Fruit fly (Drosophila melanogaster) whole organism, embryonic: ENCODE data around the gene CG6753.

ENCODE experiments used
- Ada2b ChIP-seq: fragments of 200-800 bp; sonication (Bioruptor generic); IDR thresholded peaks from 2 replicates; pipeline ENCODE4 v1.3.6; 2022; ENCODE audit warnings: missing biosample characterization, missing genetic modification characterization
- CG10431 ChIP-seq: fragments of 200-800 bp; sonication (Bioruptor generic); optimal IDR thresholded peaks from 3 replicates; lab custom pipeline; 2018; ENCODE audit warnings: missing biosample characterization, mild to moderate bottlenecking, missing genetic modification characterization
- CG12155 ChIP-seq: fragments of 200-800 bp; sonication (Bioruptor generic); optimal IDR thresholded peaks from 3 replicates; lab custom pipeline; 2016; ENCODE audit warnings: missing biosample characterization, missing genetic modification characterization
- CG12391 ChIP-seq: fragments of 200-800 bp; sonication (Bioruptor generic); optimal IDR thresholded peaks from 3 replicates; lab custom pipeline; 2018; ENCODE audit warnings: missing biosample characterization, mild to moderate bottlenecking, missing genetic modification characterization, moderate library complexity
- CG13624 ChIP-seq: fragments of 200-800 bp; sonication (Bioruptor generic); optimal IDR thresholded peaks from 2 replicates; lab custom pipeline; 2016; ENCODE audit warnings: missing biosample characterization, missing genetic modification characterization
- CG14014 ChIP-seq: fragments of 200-800 bp; sonication (Bioruptor generic); IDR thresholded peaks from 2 replicates; pipeline ENCODE4 v1.3.6; 2022; ENCODE audit warnings: missing biosample characterization, missing genetic modification characterization
- CG14441 ChIP-seq: fragments of 200-800 bp; sonication (Bioruptor generic); IDR thresholded peaks from 2 replicates; pipeline ENCODE4 v1.3.6; 2022; ENCODE audit warnings: missing biosample characterization, missing genetic modification characterization
- CG14710 ChIP-seq: fragments of 200-800 bp; sonication (Bioruptor generic); optimal IDR thresholded peaks from 3 replicates; lab custom pipeline; 2019; ENCODE audit warnings: missing biosample characterization, mild to moderate bottlenecking, missing genetic modification characterization, moderate library complexity
- CG1602 ChIP-seq: fragments of 200-800 bp; sonication (Bioruptor generic); optimal IDR thresholded peaks from 3 replicates; lab custom pipeline; 2016; ENCODE audit warnings: missing biosample characterization, missing genetic modification characterization
- CG1603 ChIP-seq: fragments of 200-800 bp; sonication (Bioruptor generic); optimal IDR thresholded peaks from 2 replicates; lab custom pipeline; 2019; ENCODE audit warnings: missing biosample characterization, mild to moderate bottlenecking, missing genetic modification characterization, moderate library complexity
- CG16813 ChIP-seq: fragments of 200-800 bp; sonication (Bioruptor generic); IDR thresholded peaks from 3 replicates; pipeline ENCODE4 v1.3.6; 2022; ENCODE audit warnings: missing biosample characterization, missing genetic modification characterization; ENCODE audit not compliant: partially characterized antibody
- CG17328 ChIP-seq: fragments of 200-800 bp; sonication (Bioruptor generic); IDR thresholded peaks from 2 replicates; pipeline ENCODE4 v1.3.6; 2022; ENCODE audit warnings: missing biosample characterization, missing genetic modification characterization
- CG1792 ChIP-seq: fragments of 200-800 bp; sonication (Bioruptor generic); optimal IDR thresholded peaks from 2 replicates; lab custom pipeline; 2016; ENCODE audit warnings: missing biosample characterization, missing genetic modification characterization
- CG2129 ChIP-seq: fragments of 200-800 bp; sonication (Bioruptor generic); IDR thresholded peaks from 2 replicates; pipeline ENCODE4 v1.3.6; 2022; ENCODE audit warnings: missing biosample characterization, missing genetic modification characterization; ENCODE audit not compliant: partially characterized antibody
- CG32767 ChIP-seq: fragments of 200-800 bp; sonication (Bioruptor generic); IDR thresholded peaks from 2 replicates; pipeline ENCODE4 v1.3.6; 2022; ENCODE audit warnings: missing biosample characterization, missing genetic modification characterization
- CG42726 ChIP-seq: fragments of 200-800 bp; sonication (Bioruptor generic); IDR thresholded peaks from 2 replicates; pipeline ENCODE4 v1.3.6; 2022; ENCODE audit warnings: missing biosample characterization, missing genetic modification characterization; ENCODE audit not compliant: partially characterized antibody
- CG6272 ChIP-seq: fragments of 200-800 bp; sonication (Bioruptor generic); IDR thresholded peaks from 2 replicates; pipeline ENCODE4 v1.3.6; 2022; ENCODE audit warnings: missing biosample characterization, missing genetic modification characterization
- CG6813 ChIP-seq: fragments of 200-800 bp; sonication (Bioruptor generic); optimal IDR thresholded peaks from 2 replicates; lab custom pipeline; 2017; ENCODE audit warnings: missing biosample characterization, missing genetic modification characterization, mild to moderate bottlenecking, moderate library complexity, missing genetic modification reagents
- CG7271 ChIP-seq: fragments of 200-800 bp; sonication (Bioruptor generic); optimal IDR thresholded peaks from 2 replicates; lab custom pipeline; 2018; ENCODE audit warnings: missing biosample characterization, mild to moderate bottlenecking, missing genetic modification characterization, moderate library complexity
- CG7372 ChIP-seq: fragments of 200-800 bp; sonication (Bioruptor generic); IDR thresholded peaks from 2 replicates; pipeline ENCODE4 v1.3.6; 2022; ENCODE audit warnings: missing biosample characterization, missing genetic modification characterization
- CG9797 ChIP-seq: fragments of 200-800 bp; sonication (Bioruptor generic); optimal IDR thresholded peaks from 3 replicates; lab custom pipeline; 2018; ENCODE audit warnings: missing biosample characterization, mild to moderate bottlenecking, missing genetic modification characterization
- CG9817 ChIP-seq: fragments of 200-800 bp; sonication (Bioruptor generic); optimal IDR thresholded peaks from 2 replicates; lab custom pipeline; 2018; ENCODE audit warnings: missing biosample characterization, mild to moderate bottlenecking, missing genetic modification characterization, moderate library complexity
- CrebB ChIP-seq: fragments of 200-800 bp; sonication (Bioruptor generic); optimal IDR thresholded peaks from 3 replicates; lab custom pipeline; 2018; ENCODE audit warnings: missing biosample characterization, mild to moderate bottlenecking, missing genetic modification characterization
- D19B ChIP-seq: fragments of 200-800 bp; sonication (Bioruptor generic); optimal IDR thresholded peaks from 2 replicates; lab custom pipeline; 2017; ENCODE audit warnings: missing biosample characterization, mild to moderate bottlenecking, missing genetic modification characterization
- Fer2 ChIP-seq: fragments of 200-800 bp; sonication (Bioruptor generic); optimal IDR thresholded peaks from 2 replicates; lab custom pipeline; 2018; ENCODE audit warnings: missing biosample characterization, mild to moderate bottlenecking, missing genetic modification characterization, moderate library complexity
- H15 ChIP-seq: fragments of 200-800 bp; sonication (Bioruptor generic); IDR thresholded peaks from 3 replicates; pipeline ENCODE4 v1.3.6; 2022; ENCODE audit warnings: missing biosample characterization, missing genetic modification characterization
- HLH4C ChIP-seq: fragments of 200-800 bp; sonication (Bioruptor generic); IDR thresholded peaks from 3 replicates; pipeline ENCODE4 v1.3.6; 2022; ENCODE audit warnings: missing biosample characterization, missing genetic modification characterization; ENCODE audit not compliant: partially characterized antibody
- Hey ChIP-seq: fragments of 200-800 bp; sonication (Bioruptor generic); optimal IDR thresholded peaks from 3 replicates; lab custom pipeline; 2018; ENCODE audit warnings: missing biosample characterization, mild to moderate bottlenecking, missing genetic modification characterization
- Lhr ChIP-seq: fragments of 200-800 bp; sonication (Bioruptor generic); optimal IDR thresholded peaks from 3 replicates; lab custom pipeline; 2017; ENCODE audit warnings: mild to moderate bottlenecking, missing biosample characterization, missing genetic modification reagents, missing genetic modification characterization
- MBD-R2 ChIP-seq: fragments of 200-800 bp; sonication (Bioruptor generic); IDR thresholded peaks from 2 replicates; pipeline ENCODE4 v1.3.6; 2022; ENCODE audit warnings: missing biosample characterization, missing genetic modification characterization
- Med ChIP-seq: fragments of 200-800 bp; sonication (Bioruptor generic); peaks from one replicate; lab custom pipeline; 2016; ENCODE audit warnings: missing biosample characterization, missing genetic modification characterization, mild to moderate bottlenecking, inconsistent platforms, moderate library complexity
- Xrp1 ChIP-seq: fragments of 200-800 bp; sonication (Bioruptor generic); IDR thresholded peaks from 2 replicates; pipeline ENCODE4 v1.3.6; 2022; ENCODE audit warnings: missing biosample characterization, missing genetic modification characterization
- abd-A ChIP-seq: fragments of 200-800 bp; sonication (Bioruptor generic); optimal IDR thresholded peaks from 3 replicates; lab custom pipeline; 2019; ENCODE audit warnings: missing biosample characterization, mild to moderate bottlenecking, missing genetic modification characterization, moderate library complexity
- bigmax ChIP-seq: fragments of 200-800 bp; sonication (Bioruptor generic); optimal IDR thresholded peaks from 2 replicates; lab custom pipeline; 2018; ENCODE audit warnings: missing biosample characterization, mild to moderate bottlenecking, missing genetic modification characterization
- br ChIP-seq: fragments of >200 bp; optimal IDR thresholded peaks from 2 replicates; lab custom pipeline; 2017
- fd64A ChIP-seq: fragments of 200-800 bp; sonication (Bioruptor generic); optimal IDR thresholded peaks from 3 replicates; lab custom pipeline; 2018; ENCODE audit warnings: missing biosample characterization, mild to moderate bottlenecking, missing genetic modification characterization
- gcm ChIP-seq: fragments of 200-800 bp; sonication (Bioruptor generic); optimal IDR thresholded peaks from 2 replicates; lab custom pipeline; 2019; ENCODE audit warnings: missing biosample characterization, mild to moderate bottlenecking, missing genetic modification characterization, moderate library complexity
- gem ChIP-seq: fragments of 200-800 bp; sonication (Bioruptor generic); optimal IDR thresholded peaks from 2 replicates; lab custom pipeline; 2019; ENCODE audit warnings: missing biosample characterization, mild to moderate bottlenecking, missing genetic modification characterization, moderate library complexity
- h ChIP-seq: fragments of >200 bp; optimal IDR thresholded peaks from 2 replicates; lab custom pipeline; 2017
- klu ChIP-seq: fragments of 200-800 bp; sonication (Bioruptor generic); IDR thresholded peaks from 2 replicates; pipeline ENCODE4 v1.3.6; 2022; ENCODE audit warnings: missing biosample characterization, missing genetic modification characterization
- kni ChIP-seq: fragments of 200-800 bp; sonication (Bioruptor generic); optimal IDR thresholded peaks from 3 replicates; lab custom pipeline; 2017; ENCODE audit warnings: mild to moderate bottlenecking, missing biosample characterization, missing genetic modification reagents, missing genetic modification characterization
- lilli ChIP-seq: fragments of 200-800 bp; sonication (Bioruptor generic); optimal IDR thresholded peaks from 3 replicates; lab custom pipeline; 2016; ENCODE audit warnings: missing biosample characterization, missing genetic modification characterization
- onecut ChIP-seq: fragments of 200-800 bp; sonication (Bioruptor generic); IDR thresholded peaks from 2 replicates; pipeline ENCODE4 v1.3.6; 2022; ENCODE audit warnings: missing biosample characterization, missing genetic modification characterization
- phol ChIP-seq: fragments of 200-800 bp; sonication (Bioruptor generic); optimal IDR thresholded peaks from 3 replicates; lab custom pipeline; 2018; ENCODE audit warnings: missing biosample characterization, mild to moderate bottlenecking, missing genetic modification characterization, moderate library complexity
- pzg ChIP-seq: fragments of 200-800 bp; sonication (Bioruptor generic); optimal IDR thresholded peaks from 3 replicates; lab custom pipeline; 2018; ENCODE audit warnings: missing biosample characterization, mild to moderate bottlenecking, missing genetic modification characterization, moderate library complexity
- trem ChIP-seq: fragments of 200-800 bp; optimal IDR thresholded peaks from 3 replicates; lab custom pipeline; 2019; ENCODE audit warnings: missing biosample characterization, mild to moderate bottlenecking, missing genetic modification characterization, moderate library complexity
- usp ChIP-seq: fragments of >200 bp; optimal IDR thresholded peaks from 2 replicates; lab custom pipeline; 2017; ENCODE audit warnings: missing biosample characterization, missing genetic modification characterization
- wek ChIP-seq: fragments of 200-800 bp; sonication (Bioruptor generic); optimal IDR thresholded peaks from 3 replicates; lab custom pipeline; 2018; ENCODE audit warnings: missing biosample characterization, mild to moderate bottlenecking, missing genetic modification characterization, moderate library complexity
- wor ChIP-seq: fragments of 200-800 bp; sonication (Bioruptor generic); IDR thresholded peaks from 2 replicates; pipeline ENCODE4 v1.3.6; 2022; ENCODE audit warnings: missing biosample characterization, missing genetic modification characterization
- zen ChIP-seq: fragments of 200-800 bp; sonication (Bioruptor generic); optimal IDR thresholded peaks from 3 replicates; lab custom pipeline; 2018; ENCODE audit warnings: missing biosample characterization, mild to moderate bottlenecking, missing genetic modification characterization, moderate library complexity
- zen2 ChIP-seq: fragments of 200-800 bp; sonication (Bioruptor generic); IDR thresholded peaks from 3 replicates; pipeline ENCODE4 v1.3.6; 2022; ENCODE audit warnings: missing biosample characterization, missing genetic modification characterization; ENCODE audit not compliant: partially characterized antibody

The CG6753 gene

DNA sequence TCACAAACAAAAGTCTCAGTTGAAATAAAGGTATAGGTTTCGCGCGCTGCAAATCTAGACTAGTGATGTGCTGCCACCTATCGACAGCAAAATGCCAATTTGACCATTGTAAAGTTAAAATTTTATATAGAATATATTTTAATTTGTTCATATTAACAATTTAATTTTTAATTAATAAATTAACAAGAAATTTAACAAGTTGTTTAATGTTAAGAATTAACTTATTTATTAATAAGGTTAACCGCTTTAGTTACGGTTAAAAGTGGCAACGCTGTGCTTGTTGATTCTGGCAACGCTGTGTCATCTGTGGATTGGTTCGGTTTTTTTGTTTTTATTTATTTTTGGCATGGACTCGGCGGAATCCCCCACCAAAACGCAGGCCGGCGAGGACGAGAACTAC is 11.9 kb downstream of the CG6753 start, which contains the start of gene Not10 (continued):
- TF ChIP-seq CG1603 (tag; lab: Kevin White, UChicago) (no peak), zen2 (GFP tag; lab: Robert Waterston, UW) (no peak; the same call in 2 of the 3 replicates), Fer2 (peak; percentile 54), CG12391 (tag; lab: Kevin White, UChicago) (peak; percentile 77), gcm (GFP tag; lab: Kevin White, UChicago) (peak; percentile 0), CrebB (tag; lab: Kevin White, UChicago) (no peak), CG12155 (GFP tag; lab: Kevin White, UChicago) (peak; percentile 38), CG9817 (tag; lab: Kevin White, UChicago) (peak; percentile 52), CG13624 (GFP tag; lab: Kevin White, UChicago) (no peak), Lhr (GFP tag; lab: Kevin White, UChicago) (peak; percentile 22), fd64A (no peak), CG6272 (GFP tag; lab: Robert Waterston, UW) (peak; percentile 48; the same call in 1 of the 2 replicates), bigmax (GFP tag; lab: Kevin White, UChicago) (peak; percentile 70), CG1602 (GFP tag; lab: Kevin White, UChicago) (peak; percentile 41), CG14014 (GFP tag; lab: Robert Waterston, UW) (0 out of 2 replicates have a peak, but pooled peaks have one; percentile 9), MBD-R2 (GFP tag; lab: Robert Waterston, UW) (peak; percentile 68), H15 (no peak), CG14710 (tag; lab: Kevin White, UChicago) (peak; percentile 77), usp (no peak), CG7271 (tag; lab: Kevin White, UChicago) (peak; percentile 47), pzg (GFP tag; lab: Kevin White, UChicago) (peak; percentile 45), phol (peak; percentile 62), h (lab: Kevin White, UChicago) (no peak), CG2129 (GFP tag; lab: Robert Waterston, UW) (peak; percentile 52; the same call in 1 of the 2 replicates), abd-A (no peak), Xrp1 (0 out of 2 replicates have a peak, but pooled peaks have one; percentile 27), CG14441 (no peak), trem (tag; lab: Kevin White, UChicago) (peak; percentile 73), CG9797 (GFP tag; lab: Kevin White, UChicago) (peak; percentile 20), klu (GFP tag; lab: Robert Waterston, UW) (no peak; the same call in 1 of the 2 replicates), HLH4C (GFP tag; lab: Robert Waterston, UW) (peak; percentile 69; the same call in 2 of the 3 replicates), wek (GFP tag; lab: Kevin White, UChicago) (no peak), CG7372 (peak; percentile 32; the same call in 1 of the 2 replicates), CG32767 (GFP tag; lab: Robert Waterston, UW) (no peak), Hey (no peak), CG17328 (GFP tag; lab: Robert Waterston, UW) (no peak), wor (GFP tag; lab: Robert Waterston, UW) (no peak), CG1792 (GFP tag; lab: Kevin White, UChicago) (no peak), CG16813 (GFP tag; lab: Robert Waterston, UW) (peak; percentile 64), CG6813 (GFP tag; lab: Kevin White, UChicago) (no peak), zen (tag; lab: Kevin White, UChicago) (peak; percentile 23), onecut (GFP tag; lab: Robert Waterston, UW) (no peak), CG42726 (GFP tag; lab: Robert Waterston, UW) (no peak), Ada2b (GFP tag; lab: Robert Waterston, UW) (no peak), kni (GFP tag; lab: Kevin White, UChicago) (no peak), gem (tag; lab: Kevin White, UChicago) (no peak), br (lab: Kevin White, UChicago) (no peak), D19B (no peak), lilli (GFP tag; lab: Kevin White, UChicago) (peak; percentile 36), Med (GFP tag; lab: Kevin White, UChicago) (peak; percentile 46), CG10431 (no peak)
